Worm (Caenorhabditis elegans): ENCODE results near the gene F10E7.5.

ce11 chrII:7147550-7147949 is 35.8 kb downstream of the F10E7.5 start:
- TF ChIP-seq tab-1 (GFP tag; IDR thresholded peaks at IDR 0.05) (no peak), T22C8.4 (GFP tag; IDR thresholded peaks at IDR 0.05) (no peak), flt-1 (GFP tag; IDR thresholded peaks at IDR 0.05) (no peak), klf-2 (GFP tag; conservative IDR thresholded peaks at IDR 0.05) (no peak), ztf-29 (GFP tag; IDR thresholded peaks at IDR 0.05) (no peak), cog-1 (tag; optimal IDR thresholded peaks at IDR 0.05) (no peak)

Measured in whole organism, midembryonic.